Worm (Caenorhabditis elegans): ENCODE results near the gene nipa-1.

Gene nipa-1

ce11 chrIII:3108804-3109203 is 18.1 kb downstream of the nipa-1 start:
- TF ChIP-seq unc-55 (GFP tag; optimal IDR thresholded peaks at IDR 0.05), result no peak
- no peak for TF ChIP-seq mdl-1 (tag; optimal IDR thresholded peaks at IDR 0.05)
- TF ChIP-seq aly-2 (tag; optimal IDR thresholded peaks at IDR 0.05), result no peak
- no peak for TF ChIP-seq nhr-11 (tag; optimal IDR thresholded peaks at IDR 0.05)
- TF ChIP-seq nhr-10 (tag; optimal IDR thresholded peaks at IDR 0.05), result no peak
- no peak for TF ChIP-seq Y55F3AM.14 (GFP tag; optimal IDR thresholded peaks at IDR 0.05)
- no peak for TF ChIP-seq ztf-1 (GFP tag; conservative IDR thresholded peaks at IDR 0.05)
- no peak for TF ChIP-seq skn-1 (tag; optimal IDR thresholded peaks at IDR 0.05)
- TF ChIP-seq zag-1 (tag; optimal IDR thresholded peaks at IDR 0.05), result no peak
- TF ChIP-seq crh-2 (tag; optimal IDR thresholded peaks at IDR 0.05), result no peak
- TF ChIP-seq sem-4 (tag; optimal IDR thresholded peaks at IDR 0.05), result no peak
- TF ChIP-seq lsy-2 (tag; optimal IDR thresholded peaks at IDR 0.05), result no peak
- no peak for TF ChIP-seq blmp-1 (tag; optimal IDR thresholded peaks at IDR 0.05; ENCODE audit: insufficient read depth)
- TF ChIP-seq mab-5 (tag; optimal IDR thresholded peaks at IDR 0.05), result no peak
- TF ChIP-seq dmd-4 (tag; optimal IDR thresholded peaks at IDR 0.05), result no peak

- TF ChIP-seq nhr-237 (tag; optimal IDR thresholded peaks at IDR 0.05) (no peak), peb-1 (tag; optimal IDR thresholded peaks at IDR 0.05) (no peak), nhr-129 (tag; optimal IDR thresholded peaks at IDR 0.05) (no peak), ZK546.5 (tag; optimal IDR thresholded peaks at IDR 0.05) (no peak), alr-1 (tag; optimal IDR thresholded peaks at IDR 0.05) (no peak), ztf-11 (tag; optimal IDR thresholded peaks at IDR 0.05) (no peak), ceh-82 (tag; optimal IDR thresholded peaks at IDR 0.05) (no peak), unc-39 (tag; optimal IDR thresholded peaks at IDR 0.05) (no peak), R02D3.7 (tag; optimal IDR thresholded peaks at IDR 0.05) (no peak), nhr-12 (tag; optimal IDR thresholded peaks at IDR 0.05) (no peak), mdl-1 (tag; optimal IDR thresholded peaks at IDR 0.05) (no peak), C34F6.9 (tag; optimal IDR thresholded peaks at IDR 0.05) (no peak), ama-1 (optimal IDR thresholded peaks at IDR 0.05) (no peak)
These were observed 19.4 kb downstream of the nipa-1 start for ce11 chrIII:3107530-3107929.

ce11 chrIII:3106301-3106700 is 20.6 kb downstream of the nipa-1 start:
- TF ChIP-seq mbf-1 (tag; optimal IDR thresholded peaks at IDR 0.05) (no peak), lin-11 (tag; optimal IDR thresholded peaks at IDR 0.05) (no peak)

- TF ChIP-seq nhr-11 (tag; optimal IDR thresholded peaks at IDR 0.05) (no peak), unc-39 (tag; optimal IDR thresholded peaks at IDR 0.05) (no peak), snpc-4 (tag; optimal IDR thresholded peaks at IDR 0.05) (no peak), ceh-82 (tag; optimal IDR thresholded peaks at IDR 0.05) (no peak), nhr-25 (tag; optimal IDR thresholded peaks at IDR 0.05) (no peak), R02D3.7 (tag; optimal IDR thresholded peaks at IDR 0.05) (no peak), Y55F3AM.14 (GFP tag; optimal IDR thresholded peaks at IDR 0.05) (no peak), skn-1 (tag; optimal IDR thresholded peaks at IDR 0.05) (no peak), blmp-1 (tag; optimal IDR thresholded peaks at IDR 0.05; ENCODE audit: insufficient read depth) (no peak), lin-11 (tag; optimal IDR thresholded peaks at IDR 0.05) (no peak), mbf-1 (tag; optimal IDR thresholded peaks at IDR 0.05) (no peak), aly-2 (tag; optimal IDR thresholded peaks at IDR 0.05) (no peak), nhr-237 (tag; optimal IDR thresholded peaks at IDR 0.05) (no peak), zag-1 (tag; optimal IDR thresholded peaks at IDR 0.05) (no peak), F13H6.1 (tag; optimal IDR thresholded peaks at IDR 0.05) (no peak), nhr-6 (tag; optimal IDR thresholded peaks at IDR 0.05) (no peak), nhr-77 (tag; optimal IDR thresholded peaks at IDR 0.05) (no peak), nhr-129 (tag; optimal IDR thresholded peaks at IDR 0.05) (no peak)
These were observed 21.7 kb downstream of the nipa-1 start for ce11 chrIII:3105212-3105611.

- no peak for TF ChIP-seq nhr-23 (tag; optimal IDR thresholded peaks at IDR 0.05)
- TF ChIP-seq ama-1 (optimal IDR thresholded peaks at IDR 0.05), result no peak
- TF ChIP-seq lin-39 (tag; optimal IDR thresholded peaks at IDR 0.05), result no peak
- peak; percentile 41 for TF ChIP-seq sma-9 (GFP tag; optimal IDR thresholded peaks at IDR 0.05)
- TF ChIP-seq sma-9 (tag; optimal IDR thresholded peaks at IDR 0.05), result no peak
- TF ChIP-seq nhr-129 (tag; optimal IDR thresholded peaks at IDR 0.05), result peak; percentile 24
- no peak for TF ChIP-seq mab-5 (tag; optimal IDR thresholded peaks at IDR 0.05)
- TF ChIP-seq ztf-4 (tag; optimal IDR thresholded peaks at IDR 0.05), result no peak
- TF ChIP-seq F13H6.1 (tag; optimal IDR thresholded peaks at IDR 0.05), result no peak
- peak; percentile 10 for TF ChIP-seq nhr-25 (tag; optimal IDR thresholded peaks at IDR 0.05)
- no peak for TF ChIP-seq snpc-4 (tag; optimal IDR thresholded peaks at IDR 0.05)
These were observed 22.4 kb downstream of the nipa-1 start for ce11 chrIII:3104536-3104935.
